Worm (Caenorhabditis elegans) whole organism, early embryonic: ENCODE measurements around the gene srx-56.

Experiments used
- aly-1 ChIP-seq: sonication (generic microtip); optimal IDR thresholded peaks from 2 replicates; lab custom pipeline; 2016; ENCODE audit warnings: missing genetic modification characterization, missing compliant biosample characterization
- ama-1 ChIP-seq: fragments of 150-350 bp; optimal IDR thresholded peaks from 2 replicates; lab custom pipeline; 2014
- hmbx-1 ChIP-seq: sonication (generic microtip); optimal IDR thresholded peaks from 2 replicates; lab custom pipeline; 2016; ENCODE audit warnings: mild to moderate bottlenecking, missing genetic modification characterization, missing compliant biosample characterization
- tbx-37 ChIP-seq: fragments of 200-800 bp; sonication (Bioruptor generic); conservative IDR thresholded peaks from 2 replicates; pipeline ENCODE4 v1.3.6; 2022; ENCODE audit warnings: missing genetic modification reagents, missing genetic modification characterization, missing compliant biosample characterization

- TF ChIP-seq aly-1 (tag; lab: Kevin White, UChicago) (no peak), ama-1 (lab: Kevin White, UChicago) (no peak), hmbx-1 (tag; lab: Kevin White, UChicago) (no peak), tbx-37 (no peak)
Observed at ce11 chrV:7355464-7355863, 18.7 kb upstream of the srx-56 start, which contains the start of gene tag-293.
